Fruit fly (Drosophila melanogaster) whole organism, embryonic: Measurements from ENCODE around the gene lark.

Experiments
- Aef1 ChIP-seq: fragments of 200-800 bp; sonication (Bioruptor generic); IDR thresholded peaks from 3 replicates; pipeline ENCODE4 v1.3.6; 2022; ENCODE audit warnings: missing biosample characterization, missing genetic modification characterization
- Atf3 ChIP-seq: fragments of 200-800 bp; sonication (Bioruptor generic); optimal IDR thresholded peaks from 3 replicates; lab custom pipeline; 2016; ENCODE audit warnings: missing biosample characterization, missing genetic modification characterization
- BEAF-32 ChIP-seq: fragments of 200-800 bp; sonication (Bioruptor generic); optimal IDR thresholded peaks from 3 replicates; lab custom pipeline; 2017; ENCODE audit warnings: missing biosample characterization, missing genetic modification characterization, mild to moderate bottlenecking, moderate library complexity, missing genetic modification reagents
- Blimp-1 ChIP-seq: fragments of 200-800 bp; sonication (Bioruptor generic); optimal IDR thresholded peaks from 3 replicates; lab custom pipeline; 2018; ENCODE audit warnings: missing biosample characterization, missing genetic modification characterization, mild to moderate bottlenecking, moderate library complexity, missing genetic modification reagents
- CG10543 ChIP-seq: fragments of 200-800 bp; sonication (Bioruptor generic); optimal IDR thresholded peaks from 3 replicates; lab custom pipeline; 2017; ENCODE audit warnings: missing biosample characterization, mild to moderate bottlenecking, missing genetic modification characterization, moderate library complexity
- CG11560 ChIP-seq: fragments of 200-800 bp; sonication (Bioruptor generic); IDR thresholded peaks from 3 replicates; pipeline ENCODE4 v1.3.6; 2022; ENCODE audit warnings: missing biosample characterization, missing genetic modification characterization
- CG12155 ChIP-seq: fragments of 200-800 bp; sonication (Bioruptor generic); optimal IDR thresholded peaks from 3 replicates; lab custom pipeline; 2016; ENCODE audit warnings: missing biosample characterization, missing genetic modification characterization
- CG12769 ChIP-seq: fragments of 200-800 bp; sonication (Bioruptor generic); optimal IDR thresholded peaks from 2 replicates; lab custom pipeline; 2019; ENCODE audit warnings: missing biosample characterization, mild to moderate bottlenecking, missing genetic modification characterization, moderate library complexity
- CG13775 ChIP-seq: fragments of 200-800 bp; sonication (Bioruptor generic); optimal IDR thresholded peaks from 3 replicates; lab custom pipeline; 2017; ENCODE audit warnings: missing biosample characterization, mild to moderate bottlenecking, missing genetic modification characterization
- CG14050 ChIP-seq: fragments of 200-800 bp; sonication (Bioruptor generic); IDR thresholded peaks from 3 replicates; pipeline ENCODE4 v1.3.6; 2022; ENCODE audit warnings: missing biosample characterization, missing genetic modification characterization
- CG14710 ChIP-seq: fragments of 200-800 bp; sonication (Bioruptor generic); optimal IDR thresholded peaks from 3 replicates; lab custom pipeline; 2019; ENCODE audit warnings: missing biosample characterization, mild to moderate bottlenecking, missing genetic modification characterization, moderate library complexity
- CG1529 ChIP-seq: fragments of 200-800 bp; sonication (Bioruptor generic); optimal IDR thresholded peaks from 3 replicates; lab custom pipeline; 2018; ENCODE audit warnings: missing biosample characterization, missing genetic modification characterization
- CG15479 ChIP-seq: fragments of 200-800 bp; sonication (Bioruptor generic); optimal IDR thresholded peaks from 3 replicates; lab custom pipeline; 2019; ENCODE audit warnings: missing biosample characterization, mild to moderate bottlenecking, missing genetic modification characterization, moderate library complexity
- CG15514 ChIP-seq: fragments of 200-800 bp; sonication (Bioruptor generic); optimal IDR thresholded peaks from 3 replicates; lab custom pipeline; 2017; ENCODE audit warnings: missing biosample characterization, missing genetic modification characterization, mild to moderate bottlenecking, moderate library complexity, missing genetic modification reagents
- CG15696 ChIP-seq: fragments of 200-800 bp; sonication (Bioruptor generic); optimal IDR thresholded peaks from 2 replicates; lab custom pipeline; 2019; ENCODE audit warnings: missing biosample characterization, mild to moderate bottlenecking, missing genetic modification characterization, moderate library complexity
- CG3281 ChIP-seq: fragments of 200-800 bp; sonication (Bioruptor generic); optimal IDR thresholded peaks from 3 replicates; lab custom pipeline; 2017; ENCODE audit warnings: missing biosample characterization, mild to moderate bottlenecking, missing genetic modification characterization
- CG6765 ChIP-seq: fragments of 200-800 bp; sonication (Bioruptor generic); optimal IDR thresholded peaks from 3 replicates; lab custom pipeline; 2017; ENCODE audit warnings: missing biosample characterization, mild to moderate bottlenecking, missing genetic modification characterization
- CG6791 ChIP-seq: fragments of 200-800 bp; sonication (Bioruptor generic); IDR thresholded peaks from 3 replicates; pipeline ENCODE4 v1.3.6; 2022; ENCODE audit warnings: missing biosample characterization, missing genetic modification characterization; ENCODE audit not compliant: partially characterized antibody
- CG9609 ChIP-seq: fragments of 200-800 bp; sonication (Bioruptor generic); optimal IDR thresholded peaks from 3 replicates; lab custom pipeline; 2016; ENCODE audit warnings: missing biosample characterization, missing genetic modification characterization
- Deaf1 ChIP-seq: fragments of 200-800 bp; optimal IDR thresholded peaks from 3 replicates; lab custom pipeline; 2019; ENCODE audit warnings: missing biosample characterization, mild to moderate bottlenecking, missing genetic modification characterization, moderate library complexity
- ERR ChIP-seq: fragments of 200-800 bp; sonication (Bioruptor generic); optimal IDR thresholded peaks from 2 replicates; lab custom pipeline; 2016; ENCODE audit warnings: missing biosample characterization, missing genetic modification characterization
- Fer1 ChIP-seq: fragments of 200-800 bp; sonication (Bioruptor generic); optimal IDR thresholded peaks from 2 replicates; lab custom pipeline; 2017; ENCODE audit warnings: missing biosample characterization, mild to moderate bottlenecking, missing genetic modification characterization
- H15 ChIP-seq: fragments of 200-800 bp; sonication (Bioruptor generic); IDR thresholded peaks from 3 replicates; pipeline ENCODE4 v1.3.6; 2022; ENCODE audit warnings: missing biosample characterization, missing genetic modification characterization
- Hey ChIP-seq: fragments of 200-800 bp; sonication (Bioruptor generic); optimal IDR thresholded peaks from 3 replicates; lab custom pipeline; 2018; ENCODE audit warnings: missing biosample characterization, mild to moderate bottlenecking, missing genetic modification characterization
- Hmr ChIP-seq: fragments of 200-800 bp; sonication (Bioruptor generic); optimal IDR thresholded peaks from 3 replicates; lab custom pipeline; 2017; ENCODE audit warnings: mild to moderate bottlenecking, missing biosample characterization, missing genetic modification reagents, missing genetic modification characterization
- Lhr ChIP-seq: fragments of 200-800 bp; sonication (Bioruptor generic); optimal IDR thresholded peaks from 3 replicates; lab custom pipeline; 2017; ENCODE audit warnings: mild to moderate bottlenecking, missing biosample characterization, missing genetic modification reagents, missing genetic modification characterization
- MBD-R2 ChIP-seq: fragments of 200-800 bp; sonication (Bioruptor generic); IDR thresholded peaks from 2 replicates; pipeline ENCODE4 v1.3.6; 2022; ENCODE audit warnings: missing biosample characterization, missing genetic modification characterization
- Nf-YB ChIP-seq: fragments of 200-800 bp; sonication (Bioruptor generic); optimal IDR thresholded peaks from 3 replicates; lab custom pipeline; 2019; ENCODE audit warnings: missing biosample characterization, mild to moderate bottlenecking, missing genetic modification characterization, moderate library complexity
- Rfx ChIP-seq: fragments of 200-800 bp; sonication (Bioruptor generic); IDR thresholded peaks from 2 replicates; pipeline ENCODE4 v1.3.6; 2022; ENCODE audit warnings: missing biosample characterization, missing genetic modification characterization
- Xbp1 ChIP-seq: fragments of 200-800 bp; sonication (Bioruptor generic); optimal IDR thresholded peaks from 3 replicates; lab custom pipeline; 2016; ENCODE audit warnings: missing biosample characterization, mild to moderate bottlenecking, missing genetic modification characterization
- abd-A ChIP-seq: fragments of 200-800 bp; sonication (Bioruptor generic); optimal IDR thresholded peaks from 3 replicates; lab custom pipeline; 2019; ENCODE audit warnings: missing biosample characterization, mild to moderate bottlenecking, missing genetic modification characterization, moderate library complexity
- bowl ChIP-seq: fragments of 200-800 bp; sonication (Bioruptor generic); IDR thresholded peaks from 2 replicates; pipeline ENCODE4 v1.3.6; 2022; ENCODE audit warnings: missing biosample characterization, missing genetic modification characterization
- disco-r ChIP-seq: fragments of 200-800 bp; sonication (Bioruptor generic); optimal IDR thresholded peaks from 2 replicates; lab custom pipeline; 2016; ENCODE audit warnings: missing biosample characterization, missing genetic modification characterization
- en ChIP-seq: fragments of 200-800 bp; sonication (Bioruptor generic); optimal IDR thresholded peaks from 2 replicates; lab custom pipeline; 2016; ENCODE audit warnings: missing biosample characterization, missing genetic modification characterization
- fru ChIP-seq: fragments of >200 bp; optimal IDR thresholded peaks from 2 replicates; lab custom pipeline; 2017
- gcm2 ChIP-seq: fragments of 200-800 bp; sonication (Bioruptor generic); optimal IDR thresholded peaks from 2 replicates; lab custom pipeline; 2016; ENCODE audit warnings: missing biosample characterization, missing genetic modification characterization
- gfzf ChIP-seq: fragments of 200-800 bp; sonication (Bioruptor generic); optimal IDR thresholded peaks from 2 replicates; lab custom pipeline; 2016; ENCODE audit warnings: missing biosample characterization, mild to moderate bottlenecking, missing genetic modification characterization, moderate library complexity
- grau ChIP-seq: fragments of 200-800 bp; optimal IDR thresholded peaks from 3 replicates; lab custom pipeline; 2019; ENCODE audit warnings: missing biosample characterization, mild to moderate bottlenecking, missing genetic modification characterization, moderate library complexity
- grn ChIP-seq: fragments of 200-800 bp; sonication (Bioruptor generic); optimal IDR thresholded peaks from 3 replicates; lab custom pipeline; 2017; ENCODE audit warnings: missing biosample characterization, missing genetic modification characterization
- hth ChIP-seq: fragments of >200 bp; optimal IDR thresholded peaks from 2 replicates; lab custom pipeline; 2017; ENCODE audit warnings: inconsistent platforms
- kay ChIP-seq: fragments of 200-800 bp; sonication (Bioruptor generic); optimal IDR thresholded peaks from 2 replicates; lab custom pipeline; 2016; ENCODE audit warnings: missing biosample characterization, missing genetic modification characterization
- kni ChIP-seq: fragments of 200-800 bp; sonication (Bioruptor generic); optimal IDR thresholded peaks from 3 replicates; lab custom pipeline; 2017; ENCODE audit warnings: mild to moderate bottlenecking, missing biosample characterization, missing genetic modification reagents, missing genetic modification characterization
- mirr ChIP-seq: fragments of 200-800 bp; sonication (Bioruptor generic); optimal IDR thresholded peaks from 3 replicates; lab custom pipeline; 2018; ENCODE audit warnings: missing biosample characterization, mild to moderate bottlenecking, missing genetic modification characterization
- pfk ChIP-seq: fragments of 200-800 bp; sonication (Bioruptor generic); optimal IDR thresholded peaks from 2 replicates; lab custom pipeline; 2018; ENCODE audit warnings: missing biosample characterization, mild to moderate bottlenecking, missing genetic modification characterization, moderate library complexity
- phol ChIP-seq: fragments of 200-800 bp; sonication (Bioruptor generic); optimal IDR thresholded peaks from 3 replicates; lab custom pipeline; 2018; ENCODE audit warnings: missing biosample characterization, mild to moderate bottlenecking, missing genetic modification characterization, moderate library complexity
- psq ChIP-seq: fragments of 200-800 bp; sonication (Bioruptor generic); optimal IDR thresholded peaks from 2 replicates; lab custom pipeline; 2017; ENCODE audit warnings: missing biosample characterization, missing genetic modification characterization
- row ChIP-seq: fragments of 200-800 bp; sonication (Bioruptor generic); IDR thresholded peaks from 3 replicates; pipeline ENCODE4 v1.3.6; 2022; ENCODE audit warnings: missing biosample characterization, missing genetic modification characterization
- sens ChIP-seq: fragments of 200-800 bp; sonication (Bioruptor generic); peaks from one replicate; lab custom pipeline; 2016; ENCODE audit warnings: missing biosample characterization, missing genetic modification characterization
- shn ChIP-seq: fragments of 200-800 bp; sonication (Bioruptor generic); optimal IDR thresholded peaks from 3 replicates; lab custom pipeline; 2016; ENCODE audit warnings: missing biosample characterization, missing genetic modification characterization
- sima ChIP-seq: fragments of 200-800 bp; sonication (Bioruptor generic); optimal IDR thresholded peaks from 2 replicates; lab custom pipeline; 2016; ENCODE audit warnings: missing biosample characterization, missing genetic modification characterization
- zf30C ChIP-seq: fragments of 200-800 bp; sonication (Bioruptor generic); optimal IDR thresholded peaks from 3 replicates; lab custom pipeline; 2018; ENCODE audit warnings: missing biosample characterization, mild to moderate bottlenecking, missing genetic modification characterization

Gene lark

DNA sequence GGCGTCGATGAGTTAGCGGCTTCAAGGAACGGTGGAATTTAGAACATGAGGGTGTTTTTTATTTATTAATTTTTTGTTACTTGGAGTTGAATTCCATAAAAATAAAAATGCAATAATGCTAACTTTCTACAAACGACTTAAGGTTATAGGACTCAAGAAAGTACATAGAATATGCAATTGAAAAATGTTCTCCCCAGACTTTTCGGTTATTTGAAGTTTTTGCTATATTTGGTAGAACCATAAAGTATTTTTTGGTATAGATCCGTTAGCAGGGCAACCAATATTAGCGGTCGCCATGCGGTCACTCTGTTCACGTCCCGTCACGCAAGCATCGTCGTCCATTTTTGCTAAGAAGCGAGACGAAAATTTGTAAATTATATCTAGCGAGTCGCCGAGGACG, 30.5 kb downstream of the lark start, which contains the start of gene akirin (continued):
- TF ChIP-seq CG11560 (tag; lab: Robert Waterston, UW), result no peak
- TF ChIP-seq sima (GFP tag; lab: Kevin White, UChicago), result no peak
- peak; percentile 70 for TF ChIP-seq gfzf (GFP tag; lab: Kevin White, UChicago)
- TF ChIP-seq pfk (GFP tag; lab: Kevin White, UChicago), result peak; percentile 18
- peak; percentile 22; the same call in 1 of the 3 replicates for TF ChIP-seq row (GFP tag; lab: Robert Waterston, UW)
- TF ChIP-seq CG9609, result no peak
- no peak for TF ChIP-seq CG6765 (GFP tag; lab: Kevin White, UChicago)
- TF ChIP-seq abd-A (tag; lab: Kevin White, UChicago), result no peak
- no peak for TF ChIP-seq Nf-YB (GFP tag; lab: Kevin White, UChicago)
- TF ChIP-seq BEAF-32 (GFP tag; lab: Kevin White, UChicago), result peak; percentile 24
- no peak for TF ChIP-seq Lhr
- TF ChIP-seq CG14710, result peak; percentile 16
- TF ChIP-seq kay (GFP tag; lab: Kevin White, UChicago), result no peak
- no peak for TF ChIP-seq H15 (GFP tag; lab: Robert Waterston, UW)
- no peak for TF ChIP-seq CG15479 (GFP tag; lab: Kevin White, UChicago)
- TF ChIP-seq ERR, result no peak
- no peak for TF ChIP-seq CG14050
- TF ChIP-seq CG15514 (GFP tag; lab: Kevin White, UChicago), result peak; percentile 4
- no peak for TF ChIP-seq disco-r (GFP tag; lab: Kevin White, UChicago)
- TF ChIP-seq sens (GFP tag; lab: Kevin White, UChicago), result peak; percentile 12
- TF ChIP-seq zf30C (GFP tag; lab: Kevin White, UChicago), result no peak
- no peak for TF ChIP-seq Fer1 (GFP tag; lab: Kevin White, UChicago)
- no peak for TF ChIP-seq CG6791 (GFP tag; lab: Robert Waterston, UW)
- TF ChIP-seq bowl (GFP tag; lab: Robert Waterston, UW), result no peak
- no peak for TF ChIP-seq CG12769 (tag; lab: Kevin White, UChicago)
- TF ChIP-seq phol (tag; lab: Kevin White, UChicago), result peak; percentile 30
- TF ChIP-seq Deaf1 (tag; lab: Kevin White, UChicago), result no peak

DNA sequence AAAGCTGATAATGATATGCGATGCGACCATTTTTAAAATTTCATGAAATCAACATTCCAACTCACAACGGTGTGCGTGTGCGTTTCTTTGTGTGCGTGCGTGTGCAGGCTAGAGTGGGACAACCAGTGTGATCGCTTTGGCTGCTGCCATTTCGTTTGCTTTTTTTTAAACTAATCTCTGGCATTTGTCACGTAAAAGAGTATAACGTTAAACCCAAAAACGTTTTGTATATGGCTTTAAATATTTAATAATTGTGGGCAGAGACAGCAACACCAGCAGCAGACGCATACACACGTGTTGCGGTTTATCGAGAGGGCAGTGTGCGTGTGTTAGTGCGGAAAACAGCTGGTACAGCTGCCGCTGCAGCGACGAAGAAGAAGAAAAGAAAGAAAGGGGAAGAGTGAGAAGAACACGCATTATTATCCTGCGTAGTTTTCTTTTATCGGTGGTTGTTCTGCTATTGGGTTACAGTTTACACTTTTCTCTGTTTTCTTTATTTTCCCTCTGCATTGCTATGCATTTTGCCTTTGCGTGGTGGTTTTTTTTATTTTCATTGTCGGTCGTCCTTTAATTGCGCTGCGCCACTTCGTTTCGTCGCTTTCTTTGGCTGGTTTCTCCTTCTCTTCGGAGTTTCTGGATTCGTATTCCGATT, 31.3 kb downstream of the lark start:
- no peak for TF ChIP-seq Hey (tag; lab: Kevin White, UChicago)
- no peak for TF ChIP-seq Rfx (GFP tag; lab: Robert Waterston, UW)
- TF ChIP-seq MBD-R2 (GFP tag; lab: Robert Waterston, UW), result no peak
- TF ChIP-seq CG3281 (GFP tag; lab: Kevin White, UChicago), result no peak
- TF ChIP-seq grn (GFP tag; lab: Kevin White, UChicago), result no peak
- TF ChIP-seq kni (GFP tag; lab: Kevin White, UChicago), result peak; percentile 44
- no peak for TF ChIP-seq Aef1 (GFP tag; lab: Robert Waterston, UW)
- TF ChIP-seq Xbp1 (GFP tag; lab: Kevin White, UChicago), result no peak
- no peak for TF ChIP-seq kay (GFP tag; lab: Kevin White, UChicago)
- TF ChIP-seq mirr (GFP tag; lab: Kevin White, UChicago), result no peak
- TF ChIP-seq en (GFP tag; lab: Kevin White, UChicago), result no peak
- TF ChIP-seq CG13775 (GFP tag; lab: Kevin White, UChicago), result no peak
- TF ChIP-seq disco-r (GFP tag; lab: Kevin White, UChicago), result no peak
- no peak for TF ChIP-seq fru
- no peak for TF ChIP-seq gcm2 (GFP tag; lab: Kevin White, UChicago)
- no peak for TF ChIP-seq CG10543 (GFP tag; lab: Kevin White, UChicago)
- TF ChIP-seq Atf3, result no peak
- no peak for TF ChIP-seq Blimp-1 (GFP tag; lab: Kevin White, UChicago)
- TF ChIP-seq shn, result no peak
- peak; percentile 71 for TF ChIP-seq psq (GFP tag; lab: Kevin White, UChicago)
- peak; percentile 24 for TF ChIP-seq CG15696 (tag; lab: Kevin White, UChicago)
- TF ChIP-seq hth, result no peak
- TF ChIP-seq Hmr, result no peak
- no peak for TF ChIP-seq CG1529
- TF ChIP-seq CG12155 (GFP tag; lab: Kevin White, UChicago), result no peak
- no peak for TF ChIP-seq grau (tag; lab: Kevin White, UChicago)
